Fruit fly (Drosophila melanogaster) Kc167 (cell line): ENCODE data around the gene CG10561.

Experiments
- Myc ChIP-seq: fragments of >200 bp; optimal IDR thresholded peaks from 2 replicates; lab custom pipeline; 2017; ENCODE audit warnings: missing external identifiers
- Sin3A ChIP-seq: fragments of >200 bp; optimal IDR thresholded peaks from 2 replicates; lab custom pipeline; 2018; ENCODE audit warnings: missing external identifiers
- h ChIP-seq: fragments of >200 bp; optimal IDR thresholded peaks from 3 replicates; lab custom pipeline; 2018; ENCODE audit warnings: missing external identifiers
- insv ChIP-seq: fragments of >200 bp; optimal IDR thresholded peaks from 3 replicates; lab custom pipeline; 2018; ENCODE audit warnings: missing external identifiers
- psq ChIP-seq: fragments of >200 bp; optimal IDR thresholded peaks from 2 replicates; lab custom pipeline; 2017; ENCODE audit warnings: missing external identifiers
- ttk ChIP-seq: sonication (Bioruptor generic); optimal IDR thresholded peaks from 2 replicates; lab custom pipeline; 2017; ENCODE audit warnings: missing external identifiers

The CG10561 gene

dm6 chr2L:19155937-19156736 lies 41.9 kb downstream of the CG10561 start:
- TF ChIP-seq ttk (lab: Kevin White, UChicago) (no peak), Myc (no peak), h (lab: Kevin White, UChicago) (no peak), insv (lab: Kevin White, UChicago) (no peak)

DNA sequence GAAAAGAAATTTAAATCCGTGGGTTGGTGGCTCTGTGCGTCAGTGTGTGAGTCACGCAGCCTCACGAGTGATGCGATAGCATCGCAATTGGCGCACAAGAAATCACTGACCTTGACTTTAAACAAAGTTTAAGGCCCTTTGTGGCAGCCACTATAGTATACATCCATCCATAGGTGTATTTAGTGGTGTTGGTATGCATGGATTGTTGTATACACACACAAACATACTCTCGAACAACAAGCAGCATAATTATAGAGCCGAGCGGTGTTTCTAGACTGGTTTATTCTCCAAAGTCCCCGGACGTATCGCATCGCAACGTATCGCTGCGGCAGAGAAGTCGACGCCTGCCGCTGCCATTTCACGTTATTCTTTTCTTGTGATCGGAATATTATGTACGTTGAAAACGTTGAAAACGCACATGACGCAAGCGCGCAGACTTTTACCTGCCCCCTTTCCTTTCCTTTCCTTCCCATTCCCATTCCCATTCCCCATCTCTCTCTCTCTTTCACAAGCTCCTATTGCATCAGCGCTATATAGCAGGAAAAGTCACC lies 42.6 kb downstream of the CG10561 start:
- TF ChIP-seq psq (lab: Kevin White, UChicago) = no peak

DNA sequence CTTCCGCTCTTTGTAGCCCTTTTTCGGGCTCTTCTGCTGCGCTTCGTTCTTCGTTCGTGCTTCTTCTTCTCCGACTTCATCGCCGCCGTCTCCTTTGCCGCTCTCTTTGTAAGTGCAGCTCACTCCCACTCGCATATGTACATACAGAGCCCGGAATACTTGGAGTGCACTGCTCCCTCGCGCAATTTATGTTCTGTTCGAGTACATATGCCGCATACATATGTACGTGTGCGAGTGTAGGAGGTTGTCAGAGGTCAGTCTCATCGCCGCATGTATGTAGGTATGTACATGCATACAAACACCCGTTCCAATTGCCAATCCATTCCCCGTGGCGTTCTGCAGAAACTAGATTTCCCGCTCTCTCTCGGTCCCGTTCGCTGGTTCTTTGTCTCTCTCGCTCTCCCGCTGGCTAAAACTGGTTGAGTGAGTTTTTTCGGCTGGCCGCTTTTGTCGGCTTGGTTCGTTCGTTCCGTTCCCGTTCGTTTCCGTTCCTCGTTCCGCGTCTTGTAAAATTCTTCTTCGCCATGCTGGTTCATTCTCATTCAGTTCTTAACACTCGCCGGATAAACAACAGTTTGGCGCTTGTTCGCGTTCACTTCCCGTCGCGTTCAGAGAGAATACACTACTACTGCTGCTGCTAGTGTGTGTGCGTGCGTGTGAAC lies 43.9 kb downstream of the CG10561 start:
- TF ChIP-seq h (lab: Kevin White, UChicago) (no peak), insv (lab: Kevin White, UChicago) (no peak), ttk (lab: Kevin White, UChicago) (no peak), psq (lab: Kevin White, UChicago) (no peak), Myc (no peak), Sin3A (lab: Kevin White, UChicago) (no peak)

dm6 chr2L:19158679-19159551 lies 44.7 kb downstream of the CG10561 start:
- TF ChIP-seq insv (lab: Kevin White, UChicago) (no peak), ttk (lab: Kevin White, UChicago) (no peak), Myc (no peak), Sin3A (lab: Kevin White, UChicago) (no peak), psq (lab: Kevin White, UChicago) (no peak), h (lab: Kevin White, UChicago) (no peak)

DNA sequence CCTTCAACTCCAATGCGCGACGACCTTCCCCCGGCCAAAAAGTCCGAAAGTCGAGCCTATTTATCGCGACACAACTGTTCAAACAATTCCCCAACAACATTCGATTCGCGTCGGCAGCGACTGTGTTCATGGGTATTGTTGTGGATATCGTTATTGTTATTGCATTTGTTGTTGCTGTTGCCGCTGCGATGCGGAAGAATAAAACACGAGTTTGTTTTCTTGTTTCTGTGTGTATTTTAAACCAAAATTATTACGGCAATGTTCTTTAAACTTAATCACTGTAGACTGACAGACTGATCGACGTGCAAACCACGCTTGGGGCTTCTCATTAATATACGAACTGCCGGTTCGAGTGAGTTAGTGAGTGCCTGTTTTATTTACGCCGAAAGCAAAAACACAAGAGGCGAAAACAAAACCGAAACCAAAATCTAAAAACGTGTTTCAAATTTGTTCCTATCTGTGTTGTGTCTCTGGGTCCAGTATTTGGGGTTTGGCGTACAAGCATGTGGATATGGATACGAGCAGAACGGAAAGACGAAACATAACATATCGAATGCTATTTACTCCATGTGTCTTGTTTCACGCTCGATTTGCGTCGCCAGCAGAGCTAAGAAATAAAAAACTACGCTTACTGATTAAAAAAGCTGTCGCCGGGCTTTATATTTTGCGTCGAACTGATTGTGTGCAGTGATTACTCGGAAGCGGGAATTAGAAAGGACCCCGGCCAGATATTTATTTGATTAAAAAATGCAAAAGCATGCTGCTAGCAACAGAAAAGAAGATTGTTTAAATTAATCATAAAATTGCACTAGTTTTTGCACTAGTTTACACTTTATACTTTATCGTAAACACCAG lies 45.6 kb downstream of the CG10561 start:
- no peak for TF ChIP-seq psq (lab: Kevin White, UChicago)
- TF ChIP-seq ttk (lab: Kevin White, UChicago) = no peak
- TF ChIP-seq h (lab: Kevin White, UChicago) = no peak
- TF ChIP-seq insv (lab: Kevin White, UChicago) = no peak
- TF ChIP-seq Myc = no peak
- no peak for TF ChIP-seq Sin3A (lab: Kevin White, UChicago)

- TF ChIP-seq insv (lab: Kevin White, UChicago) (no peak), h (lab: Kevin White, UChicago) (no peak), Myc (no peak), ttk (lab: Kevin White, UChicago) (no peak)
Measured at dm6 chr2L:19161307-19161999, 47.3 kb downstream of the CG10561 start.

dm6 chr2L:19162330-19163100 lies 48.3 kb downstream of the CG10561 start:
- TF ChIP-seq h (lab: Kevin White, UChicago) = no peak
- TF ChIP-seq Myc = no peak
- no peak for TF ChIP-seq insv (lab: Kevin White, UChicago)
- TF ChIP-seq ttk (lab: Kevin White, UChicago) = no peak
- TF ChIP-seq psq (lab: Kevin White, UChicago) = no peak
- TF ChIP-seq Sin3A (lab: Kevin White, UChicago) = no peak

dm6 chr2L:19163143-19163974 lies 49.2 kb downstream of the CG10561 start:
- TF ChIP-seq psq (lab: Kevin White, UChicago) (no peak), Sin3A (lab: Kevin White, UChicago) (no peak), Myc (no peak), ttk (lab: Kevin White, UChicago) (no peak), insv (lab: Kevin White, UChicago) (no peak), h (lab: Kevin White, UChicago) (no peak)

- no peak for TF ChIP-seq ttk (lab: Kevin White, UChicago)
- TF ChIP-seq Sin3A (lab: Kevin White, UChicago) = no peak
- TF ChIP-seq psq (lab: Kevin White, UChicago) = no peak
- TF ChIP-seq insv (lab: Kevin White, UChicago) = no peak
- TF ChIP-seq h (lab: Kevin White, UChicago) = no peak
- TF ChIP-seq Myc = no peak
Measured at dm6 chr2L:19163975-19164371, 49.8 kb downstream of the CG10561 start.
